Fruit fly (Drosophila melanogaster) whole organism, pupa: Measurements from ENCODE around the gene Qsox2.

Source experiments
- CG10348 ChIP-seq: fragments of 200-800 bp; sonication (Bioruptor generic); IDR thresholded peaks from 2 replicates; pipeline ENCODE4 v1.3.6; 2022; ENCODE audit warnings: missing biosample characterization, missing genetic modification characterization
- CG12605 ChIP-seq: fragments of 200-800 bp; sonication (Bioruptor generic); IDR thresholded peaks from 2 replicates; pipeline ENCODE4 v1.3.6; 2022; ENCODE audit warnings: missing biosample characterization, missing genetic modification characterization
- CG13204 ChIP-seq: fragments of 200-800 bp; sonication (Bioruptor generic); optimal IDR thresholded peaks from 2 replicates; lab custom pipeline; 2018; ENCODE audit warnings: missing biosample characterization, mild to moderate bottlenecking, missing genetic modification characterization, moderate library complexity
- CG14655 ChIP-seq: fragments of 200-800 bp; sonication (Bioruptor generic); optimal IDR thresholded peaks from 3 replicates; lab custom pipeline; 2017; ENCODE audit warnings: mild to moderate bottlenecking, missing biosample characterization, missing genetic modification reagents, missing genetic modification characterization
- CG15710 ChIP-seq: fragments of 200-800 bp; sonication (Bioruptor generic); optimal IDR thresholded peaks from 2 replicates; lab custom pipeline; 2018; ENCODE audit warnings: missing biosample characterization, mild to moderate bottlenecking, missing genetic modification characterization, moderate library complexity
- CG17806 ChIP-seq: fragments of 200-800 bp; sonication (Bioruptor generic); optimal IDR thresholded peaks from 2 replicates; lab custom pipeline; 2018; ENCODE audit warnings: missing biosample characterization, mild to moderate bottlenecking, missing genetic modification characterization, moderate library complexity
- CG32121 ChIP-seq: fragments of 200-800 bp; sonication (Bioruptor generic); IDR thresholded peaks from 2 replicates; pipeline ENCODE4 v1.3.6; 2022; ENCODE audit warnings: missing biosample characterization, missing genetic modification characterization
- CG34367 ChIP-seq: fragments of 200-800 bp; sonication (Bioruptor generic); optimal IDR thresholded peaks from 2 replicates; lab custom pipeline; 2018; ENCODE audit warnings: missing biosample characterization, mild to moderate bottlenecking, missing genetic modification characterization
- CG4496 ChIP-seq: fragments of 200-800 bp; sonication (Bioruptor generic); IDR thresholded peaks from 3 replicates; pipeline ENCODE4 v1.3.6; 2022; ENCODE audit warnings: missing biosample characterization, missing genetic modification characterization
- CG8159 ChIP-seq: fragments of 200-800 bp; sonication (Bioruptor generic); optimal IDR thresholded peaks from 3 replicates; lab custom pipeline; 2018; ENCODE audit warnings: missing biosample characterization, mild to moderate bottlenecking, missing genetic modification characterization, moderate library complexity
- CG8301 ChIP-seq: fragments of 200-800 bp; sonication (Bioruptor generic); optimal IDR thresholded peaks from 2 replicates; lab custom pipeline; 2018; ENCODE audit warnings: missing biosample characterization, mild to moderate bottlenecking, missing genetic modification characterization
- CG9948 ChIP-seq: fragments of 200-800 bp; sonication (Bioruptor generic); optimal IDR thresholded peaks from 2 replicates; lab custom pipeline; 2018; ENCODE audit warnings: missing biosample characterization, mild to moderate bottlenecking, missing genetic modification characterization, moderate library complexity
- D1 ChIP-seq: fragments of 200-800 bp; sonication (Bioruptor generic); optimal IDR thresholded peaks from 2 replicates; lab custom pipeline; 2018; ENCODE audit warnings: missing biosample characterization, mild to moderate bottlenecking, missing genetic modification characterization, moderate library complexity
- EcR ChIP-seq: fragments of 200-800 bp; sonication (Bioruptor generic); optimal IDR thresholded peaks from 3 replicates; lab custom pipeline; 2019; ENCODE audit warnings: missing biosample characterization, missing genetic modification characterization, mild to moderate bottlenecking, moderate library complexity, missing genetic modification reagents
- Ets98B ChIP-seq: fragments of 200-800 bp; sonication (Bioruptor generic); IDR thresholded peaks from 2 replicates; pipeline ENCODE4 v1.3.6; 2022; ENCODE audit warnings: missing biosample characterization, missing genetic modification characterization
- Pif1A ChIP-seq: fragments of 200-800 bp; sonication (Bioruptor generic); optimal IDR thresholded peaks from 3 replicates; lab custom pipeline; 2016; ENCODE audit warnings: missing biosample characterization, missing genetic modification characterization
- Pif1B ChIP-seq: fragments of 200-800 bp; sonication (Bioruptor generic); optimal IDR thresholded peaks from 3 replicates; lab custom pipeline; 2016; ENCODE audit warnings: missing biosample characterization, missing genetic modification characterization
- Snoo ChIP-seq: fragments of 200-800 bp; sonication (Bioruptor generic); optimal IDR thresholded peaks from 3 replicates; lab custom pipeline; 2017; ENCODE audit warnings: missing biosample characterization, mild to moderate bottlenecking, missing genetic modification characterization, inconsistent platforms
- fd96Ca ChIP-seq: fragments of 200-800 bp; sonication (Bioruptor generic); IDR thresholded peaks from 3 replicates; pipeline ENCODE4 v1.3.6; 2022; ENCODE audit warnings: missing biosample characterization, missing genetic modification characterization
- gl ChIP-seq: fragments of 200-800 bp; sonication (Bioruptor generic); optimal IDR thresholded peaks from 2 replicates; lab custom pipeline; 2018; ENCODE audit warnings: missing biosample characterization, mild to moderate bottlenecking, missing genetic modification characterization
- rn ChIP-seq: fragments of 200-800 bp; sonication (Bioruptor generic); IDR thresholded peaks from 2 replicates; pipeline ENCODE4 v1.3.6; 2022; ENCODE audit warnings: missing biosample characterization, missing genetic modification characterization

Qsox2 gene

dm6 chr3R:21906867-21907266, 6.7 kb upstream of the Qsox2 start:
- TF ChIP-seq CG17806 (tag; lab: Kevin White, UChicago) (peak; percentile 4), Ets98B (GFP tag; lab: Robert Waterston, UW) (no peak), Pif1A (GFP tag; lab: Kevin White, UChicago) (no peak), Pif1B (GFP tag; lab: Kevin White, UChicago) (no peak), Snoo (tag; lab: Kevin White, UChicago) (no peak), CG8301 (tag; lab: Kevin White, UChicago) (peak; percentile 50), gl (tag; lab: Kevin White, UChicago) (no peak), rn (GFP tag; lab: Robert Waterston, UW) (no peak), CG14655 (peak; percentile 76), CG9948 (tag; lab: Kevin White, UChicago) (peak; percentile 39), CG8159 (tag; lab: Kevin White, UChicago) (no peak), CG4496 (GFP tag; lab: Robert Waterston, UW) (no peak), fd96Ca (GFP tag; lab: Robert Waterston, UW) (no peak), CG12605 (GFP tag; lab: Robert Waterston, UW) (no peak), EcR (GFP tag; lab: Kevin White, UChicago) (no peak), CG32121 (no peak)

- no peak for TF ChIP-seq Snoo (tag; lab: Kevin White, UChicago)
- no peak for TF ChIP-seq CG12605 (GFP tag; lab: Robert Waterston, UW)
- TF ChIP-seq fd96Ca (GFP tag; lab: Robert Waterston, UW) = no peak
These were observed 2.0 kb upstream of the Qsox2 start, which contains the start of gene Qsox3 for dm6 chr3R:21911516-21911915. Qsox3 (plus strand) TSS chr3R:21911816.

- TF ChIP-seq Pif1B (GFP tag; lab: Kevin White, UChicago) (no peak), gl (tag; lab: Kevin White, UChicago) (no peak), D1 (no peak), Pif1A (GFP tag; lab: Kevin White, UChicago) (no peak), CG13204 (GFP tag; lab: Kevin White, UChicago) (no peak), EcR (GFP tag; lab: Kevin White, UChicago) (no peak), rn (GFP tag; lab: Robert Waterston, UW) (no peak), CG34367 (no peak)
These were observed 3.4 kb downstream of the Qsox2 start for dm6 chr3R:21916987-21917386.

dm6 chr3R:21920495-21920894, 6.9 kb downstream of the Qsox2 start:
- TF ChIP-seq Pif1A (GFP tag; lab: Kevin White, UChicago) = no peak
- no peak for TF ChIP-seq Snoo (tag; lab: Kevin White, UChicago)
- 0 out of 2 replicates have a peak, but pooled peaks have one; percentile 28 for TF ChIP-seq Ets98B (GFP tag; lab: Robert Waterston, UW)
- peak; percentile 63; the same call in 2 of the 3 replicates for TF ChIP-seq CG4496 (GFP tag; lab: Robert Waterston, UW)
- peak; percentile 21 for TF ChIP-seq CG17806 (tag; lab: Kevin White, UChicago)
- no peak for TF ChIP-seq rn (GFP tag; lab: Robert Waterston, UW)
- no peak for TF ChIP-seq Pif1B (GFP tag; lab: Kevin White, UChicago)
- TF ChIP-seq CG9948 (tag; lab: Kevin White, UChicago) = peak; percentile 15
- no peak for TF ChIP-seq EcR (GFP tag; lab: Kevin White, UChicago)
- peak; percentile 57 for TF ChIP-seq CG8301 (tag; lab: Kevin White, UChicago)
- TF ChIP-seq D1 = no peak
- TF ChIP-seq CG10348 (GFP tag; lab: Robert Waterston, UW) = no peak
- TF ChIP-seq CG14655 = peak; percentile 66
- no peak for TF ChIP-seq CG32121
- no peak for TF ChIP-seq CG15710 (tag; lab: Kevin White, UChicago)
- TF ChIP-seq, all 21 proteins: peak for 6

dm6 chr3R:21921363-21922208, 8.0 kb downstream of the Qsox2 start:
- peak; percentile 44 for TF ChIP-seq D1
- TF ChIP-seq EcR (GFP tag; lab: Kevin White, UChicago) = peak; percentile 93
- peak; percentile 70 for TF ChIP-seq CG17806 (tag; lab: Kevin White, UChicago)
- no peak for TF ChIP-seq fd96Ca (GFP tag; lab: Robert Waterston, UW)
- peak; percentile 90 for TF ChIP-seq CG8159 (tag; lab: Kevin White, UChicago)
- no peak for TF ChIP-seq Ets98B (GFP tag; lab: Robert Waterston, UW)
- 0 out of 3 replicates have a peak, but pooled peaks have one; percentile 43 for TF ChIP-seq CG4496 (GFP tag; lab: Robert Waterston, UW)
- TF ChIP-seq CG32121 = peak; percentile 39; the same call in 1 of the 2 replicates
- no peak for TF ChIP-seq CG13204 (GFP tag; lab: Kevin White, UChicago)
- peak; percentile 60 for TF ChIP-seq Snoo (tag; lab: Kevin White, UChicago)
- TF ChIP-seq CG34367 = peak; percentile 71
- TF ChIP-seq CG8301 (tag; lab: Kevin White, UChicago) = peak; percentile 46
- no peak for TF ChIP-seq CG12605 (GFP tag; lab: Robert Waterston, UW)
- TF ChIP-seq Pif1B (GFP tag; lab: Kevin White, UChicago) = peak; percentile 51
- peak; percentile 84 for TF ChIP-seq CG9948 (tag; lab: Kevin White, UChicago)
- TF ChIP-seq CG14655 = peak; percentile 76
- peak; percentile 64 for TF ChIP-seq Pif1A (GFP tag; lab: Kevin White, UChicago)
- TF ChIP-seq CG15710 (tag; lab: Kevin White, UChicago) = peak; percentile 82
